Fruit fly (Drosophila melanogaster) whole organism, pupa: ENCODE measurements around the gene CG1208.

Experiments
- CG10348 ChIP-seq: fragments of 200-800 bp; sonication (Bioruptor generic); IDR thresholded peaks from 2 replicates; pipeline ENCODE4 v1.3.6; 2022; ENCODE audit warnings: missing biosample characterization, missing genetic modification characterization
- CG12605 ChIP-seq: fragments of 200-800 bp; sonication (Bioruptor generic); IDR thresholded peaks from 2 replicates; pipeline ENCODE4 v1.3.6; 2022; ENCODE audit warnings: missing biosample characterization, missing genetic modification characterization
- CG13204 ChIP-seq: fragments of 200-800 bp; sonication (Bioruptor generic); optimal IDR thresholded peaks from 2 replicates; lab custom pipeline; 2018; ENCODE audit warnings: missing biosample characterization, mild to moderate bottlenecking, missing genetic modification characterization, moderate library complexity
- CG14655 ChIP-seq: fragments of 200-800 bp; sonication (Bioruptor generic); optimal IDR thresholded peaks from 3 replicates; lab custom pipeline; 2017; ENCODE audit warnings: mild to moderate bottlenecking, missing biosample characterization, missing genetic modification reagents, missing genetic modification characterization
- CG15710 ChIP-seq: fragments of 200-800 bp; sonication (Bioruptor generic); optimal IDR thresholded peaks from 2 replicates; lab custom pipeline; 2018; ENCODE audit warnings: missing biosample characterization, mild to moderate bottlenecking, missing genetic modification characterization, moderate library complexity
- CG17806 ChIP-seq: fragments of 200-800 bp; sonication (Bioruptor generic); optimal IDR thresholded peaks from 2 replicates; lab custom pipeline; 2018; ENCODE audit warnings: missing biosample characterization, mild to moderate bottlenecking, missing genetic modification characterization, moderate library complexity
- CG32121 ChIP-seq: fragments of 200-800 bp; sonication (Bioruptor generic); IDR thresholded peaks from 2 replicates; pipeline ENCODE4 v1.3.6; 2022; ENCODE audit warnings: missing biosample characterization, missing genetic modification characterization
- CG34367 ChIP-seq: fragments of 200-800 bp; sonication (Bioruptor generic); optimal IDR thresholded peaks from 2 replicates; lab custom pipeline; 2018; ENCODE audit warnings: missing biosample characterization, mild to moderate bottlenecking, missing genetic modification characterization
- CG4496 ChIP-seq: fragments of 200-800 bp; sonication (Bioruptor generic); IDR thresholded peaks from 3 replicates; pipeline ENCODE4 v1.3.6; 2022; ENCODE audit warnings: missing biosample characterization, missing genetic modification characterization
- CG8159 ChIP-seq: fragments of 200-800 bp; sonication (Bioruptor generic); optimal IDR thresholded peaks from 3 replicates; lab custom pipeline; 2018; ENCODE audit warnings: missing biosample characterization, mild to moderate bottlenecking, missing genetic modification characterization, moderate library complexity
- CG8301 ChIP-seq: fragments of 200-800 bp; sonication (Bioruptor generic); optimal IDR thresholded peaks from 2 replicates; lab custom pipeline; 2018; ENCODE audit warnings: missing biosample characterization, mild to moderate bottlenecking, missing genetic modification characterization
- CG9948 ChIP-seq: fragments of 200-800 bp; sonication (Bioruptor generic); optimal IDR thresholded peaks from 2 replicates; lab custom pipeline; 2018; ENCODE audit warnings: missing biosample characterization, mild to moderate bottlenecking, missing genetic modification characterization, moderate library complexity
- D1 ChIP-seq: fragments of 200-800 bp; sonication (Bioruptor generic); optimal IDR thresholded peaks from 2 replicates; lab custom pipeline; 2018; ENCODE audit warnings: missing biosample characterization, mild to moderate bottlenecking, missing genetic modification characterization, moderate library complexity
- EcR ChIP-seq: fragments of 200-800 bp; sonication (Bioruptor generic); optimal IDR thresholded peaks from 3 replicates; lab custom pipeline; 2019; ENCODE audit warnings: missing biosample characterization, missing genetic modification characterization, mild to moderate bottlenecking, moderate library complexity, missing genetic modification reagents
- Ets98B ChIP-seq: fragments of 200-800 bp; sonication (Bioruptor generic); IDR thresholded peaks from 2 replicates; pipeline ENCODE4 v1.3.6; 2022; ENCODE audit warnings: missing biosample characterization, missing genetic modification characterization
- Pif1A ChIP-seq: fragments of 200-800 bp; sonication (Bioruptor generic); optimal IDR thresholded peaks from 3 replicates; lab custom pipeline; 2016; ENCODE audit warnings: missing biosample characterization, missing genetic modification characterization
- Pif1B ChIP-seq: fragments of 200-800 bp; sonication (Bioruptor generic); optimal IDR thresholded peaks from 3 replicates; lab custom pipeline; 2016; ENCODE audit warnings: missing biosample characterization, missing genetic modification characterization
- Snoo ChIP-seq: fragments of 200-800 bp; sonication (Bioruptor generic); optimal IDR thresholded peaks from 3 replicates; lab custom pipeline; 2017; ENCODE audit warnings: missing biosample characterization, mild to moderate bottlenecking, missing genetic modification characterization, inconsistent platforms
- fd96Ca ChIP-seq: fragments of 200-800 bp; sonication (Bioruptor generic); IDR thresholded peaks from 3 replicates; pipeline ENCODE4 v1.3.6; 2022; ENCODE audit warnings: missing biosample characterization, missing genetic modification characterization
- gl ChIP-seq: fragments of 200-800 bp; sonication (Bioruptor generic); optimal IDR thresholded peaks from 2 replicates; lab custom pipeline; 2018; ENCODE audit warnings: missing biosample characterization, mild to moderate bottlenecking, missing genetic modification characterization
- rn ChIP-seq: fragments of 200-800 bp; sonication (Bioruptor generic); IDR thresholded peaks from 2 replicates; pipeline ENCODE4 v1.3.6; 2022; ENCODE audit warnings: missing biosample characterization, missing genetic modification characterization

The CG1208 gene

dm6 chr3R:5829762-5830161 is 1.7 kb upstream of the CG1208 start, which contains the start of gene glob3:
TSS of gene glob3 (plus strand) at chr3R:5830062.
- TF ChIP-seq CG34367 (tag; lab: Kevin White, UChicago), result no peak
- TF ChIP-seq CG8301 (tag; lab: Kevin White, UChicago), result no peak
- no peak for TF ChIP-seq fd96Ca (GFP tag; lab: Robert Waterston, UW)
- no peak for TF ChIP-seq Pif1B (GFP tag; lab: Kevin White, UChicago)
- TF ChIP-seq CG15710 (tag; lab: Kevin White, UChicago), result no peak
- no peak for TF ChIP-seq CG8159
- no peak for TF ChIP-seq Pif1A (GFP tag; lab: Kevin White, UChicago)
- no peak for TF ChIP-seq Ets98B
- TF ChIP-seq gl (tag; lab: Kevin White, UChicago), result no peak
- TF ChIP-seq EcR (GFP tag; lab: Kevin White, UChicago), result no peak
- TF ChIP-seq CG32121 (GFP tag; lab: Robert Waterston, UW), result no peak
- TF ChIP-seq CG17806 (tag; lab: Kevin White, UChicago), result no peak
- no peak for TF ChIP-seq CG4496 (GFP tag; lab: Robert Waterston, UW)
- TF ChIP-seq, all 21 proteins: peak for 0

dm6 chr3R:5832345-5832981 is 1.0 kb downstream of the CG1208 start:
- TF ChIP-seq CG13204 (GFP tag; lab: Kevin White, UChicago) (no peak), CG8159 (no peak), CG17806 (tag; lab: Kevin White, UChicago) (no peak), CG9948 (tag; lab: Kevin White, UChicago) (no peak), Ets98B (no peak), CG12605 (GFP tag; lab: Robert Waterston, UW) (no peak), CG10348 (GFP tag; lab: Robert Waterston, UW) (no peak)

dm6 chr3R:5833948-5834504 is 2.6 kb downstream of the CG1208 start:
- TF ChIP-seq CG32121 (GFP tag; lab: Robert Waterston, UW) (peak; percentile 92), D1 (tag; lab: Kevin White, UChicago) (no peak), CG8301 (tag; lab: Kevin White, UChicago) (peak; percentile 95), CG9948 (tag; lab: Kevin White, UChicago) (no peak), EcR (GFP tag; lab: Kevin White, UChicago) (peak; percentile 12), CG13204 (GFP tag; lab: Kevin White, UChicago) (no peak), fd96Ca (GFP tag; lab: Robert Waterston, UW) (peak; percentile 97), CG4496 (GFP tag; lab: Robert Waterston, UW) (peak; percentile 96), Pif1B (GFP tag; lab: Kevin White, UChicago) (peak; percentile 87), CG34367 (tag; lab: Kevin White, UChicago) (peak; percentile 77), Pif1A (GFP tag; lab: Kevin White, UChicago) (peak; percentile 89), CG8159 (peak; percentile 83), Snoo (tag; lab: Kevin White, UChicago) (peak; percentile 85), rn (GFP tag; lab: Robert Waterston, UW) (peak; percentile 88), CG17806 (tag; lab: Kevin White, UChicago) (peak; percentile 76), CG12605 (GFP tag; lab: Robert Waterston, UW) (peak; percentile 90), CG15710 (tag; lab: Kevin White, UChicago) (peak; percentile 81), CG10348 (GFP tag; lab: Robert Waterston, UW) (peak; percentile 64; the same call in 1 of the 2 replicates), CG14655 (GFP tag; lab: Kevin White, UChicago) (peak; percentile 93), Ets98B (peak; percentile 96), gl (tag; lab: Kevin White, UChicago) (peak; percentile 55)
- TF ChIP-seq, all 21 proteins: peak for 18

dm6 chr3R:5836536-5836935 is 5.1 kb downstream of the CG1208 start:
- TF ChIP-seq CG14655 (GFP tag; lab: Kevin White, UChicago) (no peak), CG8301 (tag; lab: Kevin White, UChicago) (no peak), D1 (tag; lab: Kevin White, UChicago) (no peak), EcR (GFP tag; lab: Kevin White, UChicago) (no peak), CG34367 (tag; lab: Kevin White, UChicago) (no peak), CG10348 (GFP tag; lab: Robert Waterston, UW) (no peak), Snoo (tag; lab: Kevin White, UChicago) (no peak), Ets98B (no peak), rn (GFP tag; lab: Robert Waterston, UW) (no peak)
- TF ChIP-seq, all 21 proteins: peak for 0

dm6 chr3R:5838683-5839365 is 7.4 kb downstream of the CG1208 start:
- TF ChIP-seq CG17806 (tag; lab: Kevin White, UChicago) (peak; percentile 8), CG8301 (tag; lab: Kevin White, UChicago) (no peak), Pif1B (GFP tag; lab: Kevin White, UChicago) (peak; percentile 33), CG14655 (GFP tag; lab: Kevin White, UChicago) (peak; percentile 29), Pif1A (GFP tag; lab: Kevin White, UChicago) (peak; percentile 69), EcR (GFP tag; lab: Kevin White, UChicago) (no peak), CG34367 (tag; lab: Kevin White, UChicago) (peak; percentile 51), CG4496 (GFP tag; lab: Robert Waterston, UW) (peak; percentile 35; the same call in 1 of the 3 replicates), Snoo (tag; lab: Kevin White, UChicago) (no peak)
